Fruit fly (Drosophila melanogaster) whole organism, prepupa: ENCODE data around the gene rempA.
A peak's percentile ranks its signal among the peaks of the same experiment; 100 is the strongest.

ENCODE experiments used
- CG10631 ChIP-seq: fragments of 200-800 bp; sonication (Bioruptor generic); optimal IDR thresholded peaks from 2 replicates; lab custom pipeline; 2016; ENCODE audit warnings: missing biosample characterization, missing genetic modification characterization
- CG11294 ChIP-seq: fragments of 200-800 bp; sonication (Bioruptor generic); IDR thresholded peaks from 2 replicates; pipeline ENCODE4 v1.3.6; 2022; ENCODE audit warnings: missing biosample characterization, missing genetic modification characterization
- CG11762 ChIP-seq: fragments of 200-800 bp; sonication (Bioruptor generic); optimal IDR thresholded peaks from 3 replicates; lab custom pipeline; 2016; ENCODE audit warnings: missing biosample characterization, missing genetic modification characterization; ENCODE audit not compliant: insufficient read depth
- CG15336 ChIP-seq: fragments of 200-800 bp; sonication (Bioruptor generic); IDR thresholded peaks from 2 replicates; pipeline ENCODE4 v1.3.6; 2022; ENCODE audit warnings: missing biosample characterization, missing genetic modification characterization
- CG1621 ChIP-seq: fragments of 200-800 bp; sonication (Bioruptor generic); optimal IDR thresholded peaks from 3 replicates; lab custom pipeline; 2018; ENCODE audit warnings: missing biosample characterization, mild to moderate bottlenecking, missing genetic modification characterization
- CG16779 ChIP-seq: fragments of 200-800 bp; sonication (Bioruptor generic); optimal IDR thresholded peaks from 3 replicates; lab custom pipeline; 2017; ENCODE audit warnings: missing biosample characterization, mild to moderate bottlenecking, missing genetic modification characterization
- CG3032 ChIP-seq: fragments of 200-800 bp; optimal IDR thresholded peaks from 2 replicates; lab custom pipeline; 2019; ENCODE audit warnings: missing biosample characterization, mild to moderate bottlenecking, missing genetic modification characterization, moderate library complexity
- CG31627 ChIP-seq: fragments of 200-800 bp; sonication (Bioruptor generic); optimal IDR thresholded peaks from 3 replicates; lab custom pipeline; 2016; ENCODE audit warnings: missing biosample characterization, missing genetic modification characterization
- CG34406 ChIP-seq: fragments of 200-800 bp; sonication (Bioruptor generic); optimal IDR thresholded peaks from 3 replicates; lab custom pipeline; 2016; ENCODE audit warnings: missing biosample characterization, missing genetic modification characterization
- CG3919 ChIP-seq: fragments of 200-800 bp; sonication (Bioruptor generic); optimal IDR thresholded peaks from 3 replicates; lab custom pipeline; 2016; ENCODE audit warnings: missing biosample characterization, missing genetic modification characterization
- CG4318 ChIP-seq: fragments of 200-800 bp; sonication (Bioruptor generic); optimal IDR thresholded peaks from 3 replicates; lab custom pipeline; 2017; ENCODE audit warnings: missing biosample characterization, mild to moderate bottlenecking, missing genetic modification characterization
- CG6163 ChIP-seq: fragments of 200-800 bp; sonication (Bioruptor generic); IDR thresholded peaks from 3 replicates; pipeline ENCODE4 v1.3.6; 2022; ENCODE audit warnings: missing biosample characterization, missing genetic modification characterization
- CG6276 ChIP-seq: fragments of 200-800 bp; sonication (Bioruptor generic); optimal IDR thresholded peaks from 2 replicates; lab custom pipeline; 2017; ENCODE audit warnings: missing biosample characterization, mild to moderate bottlenecking, missing genetic modification characterization
- CG6792 ChIP-seq: fragments of 200-800 bp; sonication (Bioruptor generic); optimal IDR thresholded peaks from 3 replicates; lab custom pipeline; 2016; ENCODE audit warnings: missing biosample characterization, missing genetic modification characterization
- CG6808 ChIP-seq: fragments of 200-800 bp; sonication (Bioruptor generic); optimal IDR thresholded peaks from 3 replicates; lab custom pipeline; 2017; ENCODE audit warnings: missing biosample characterization, missing genetic modification characterization, mild to moderate bottlenecking, moderate library complexity, missing genetic modification reagents
- CG6854 ChIP-seq: fragments of 200-800 bp; sonication (Bioruptor generic); optimal IDR thresholded peaks from 2 replicates; lab custom pipeline; 2017; ENCODE audit warnings: missing biosample characterization, mild to moderate bottlenecking, missing genetic modification characterization
- CG8119 ChIP-seq: fragments of 200-800 bp; sonication (Bioruptor generic); IDR thresholded peaks from 3 replicates; pipeline ENCODE4 v1.3.6; 2022; ENCODE audit warnings: missing biosample characterization, missing genetic modification characterization
- Eip75B ChIP-seq: fragments of 200-800 bp; sonication (Bioruptor generic); optimal IDR thresholded peaks from 3 replicates; lab custom pipeline; 2016; ENCODE audit warnings: missing biosample characterization, missing genetic modification characterization
- Eip78C ChIP-seq: fragments of 200-800 bp; sonication (Bioruptor generic); peaks from one replicate; lab custom pipeline; 2016; ENCODE audit warnings: missing biosample characterization, missing genetic modification characterization
- Ets21C ChIP-seq: fragments of 200-800 bp; sonication (Bioruptor generic); optimal IDR thresholded peaks from 3 replicates; lab custom pipeline; 2016; ENCODE audit warnings: missing biosample characterization, missing genetic modification characterization
- Ets96B ChIP-seq: fragments of 200-800 bp; optimal IDR thresholded peaks from 2 replicates; lab custom pipeline; 2019; ENCODE audit warnings: missing biosample characterization, mild to moderate bottlenecking, missing genetic modification characterization, moderate library complexity
- Gug ChIP-seq: fragments of 200-800 bp; sonication (Bioruptor generic); IDR thresholded peaks from 2 replicates; pipeline ENCODE4 v1.3.6; 2022; ENCODE audit warnings: missing biosample characterization, missing genetic modification characterization
- Hr4 ChIP-seq: fragments of 200-800 bp; sonication (Bioruptor generic); optimal IDR thresholded peaks from 3 replicates; lab custom pipeline; 2016; ENCODE audit warnings: missing biosample characterization, missing genetic modification characterization
- Lpt ChIP-seq: fragments of 200-800 bp; sonication (Bioruptor generic); optimal IDR thresholded peaks from 3 replicates; lab custom pipeline; 2016; ENCODE audit warnings: missing biosample characterization, missing genetic modification characterization
- Met ChIP-seq: fragments of 200-800 bp; sonication (Bioruptor generic); optimal IDR thresholded peaks from 3 replicates; lab custom pipeline; 2016; ENCODE audit warnings: missing biosample characterization, missing genetic modification characterization
- OdsH ChIP-seq: fragments of 200-800 bp; sonication (Bioruptor generic); optimal IDR thresholded peaks from 3 replicates; lab custom pipeline; 2016; ENCODE audit warnings: missing biosample characterization, missing genetic modification characterization
- Smox ChIP-seq: fragments of 200-800 bp; sonication (Bioruptor generic); optimal IDR thresholded peaks from 3 replicates; lab custom pipeline; 2016; ENCODE audit warnings: missing biosample characterization, missing genetic modification characterization
- Sox102F ChIP-seq: fragments of 200-800 bp; sonication (Bioruptor generic); optimal IDR thresholded peaks from 2 replicates; lab custom pipeline; 2016; ENCODE audit warnings: missing biosample characterization, mild to moderate bottlenecking, missing genetic modification characterization
- Sox14 ChIP-seq: fragments of 200-800 bp; sonication (Bioruptor generic); optimal IDR thresholded peaks from 3 replicates; lab custom pipeline; 2016; ENCODE audit warnings: missing biosample characterization, missing genetic modification characterization
- acj6 ChIP-seq: fragments of 200-800 bp; sonication (Bioruptor generic); optimal IDR thresholded peaks from 3 replicates; lab custom pipeline; 2016; ENCODE audit warnings: missing biosample characterization, missing genetic modification characterization
- dsx ChIP-seq: fragments of 200-800 bp; optimal IDR thresholded peaks from 3 replicates; lab custom pipeline; 2019; ENCODE audit warnings: missing biosample characterization, mild to moderate bottlenecking, missing genetic modification characterization, moderate library complexity; ENCODE audit not compliant: poor library complexity, severe bottlenecking
- eg ChIP-seq: fragments of 200-800 bp; sonication (Bioruptor generic); IDR thresholded peaks from 3 replicates; pipeline ENCODE4 v1.3.6; 2022; ENCODE audit warnings: missing biosample characterization, missing genetic modification characterization
- esn ChIP-seq: fragments of 200-800 bp; sonication (Bioruptor generic); optimal IDR thresholded peaks from 2 replicates; lab custom pipeline; 2016; ENCODE audit warnings: missing biosample characterization, mild to moderate bottlenecking, missing genetic modification characterization, moderate library complexity
- fd59A ChIP-seq: fragments of 200-800 bp; sonication (Bioruptor generic); optimal IDR thresholded peaks from 2 replicates; lab custom pipeline; 2017; ENCODE audit warnings: missing biosample characterization, mild to moderate bottlenecking, missing genetic modification characterization, missing genetic modification reagents
- fd85E ChIP-seq: fragments of 200-800 bp; sonication (Bioruptor generic); optimal IDR thresholded peaks from 3 replicates; lab custom pipeline; 2016; ENCODE audit warnings: missing biosample characterization, missing genetic modification characterization
- fkh ChIP-seq: fragments of 200-800 bp; sonication (Bioruptor generic); optimal IDR thresholded peaks from 3 replicates; lab custom pipeline; 2017; ENCODE audit warnings: missing biosample characterization, mild to moderate bottlenecking, missing genetic modification characterization, moderate library complexity
- lz ChIP-seq: fragments of 200-800 bp; sonication (Bioruptor generic); optimal IDR thresholded peaks from 3 replicates; lab custom pipeline; 2016; ENCODE audit warnings: missing biosample characterization, missing genetic modification characterization
- salr ChIP-seq, 2 experiments: fragments of 200-800 bp; sonication (Bioruptor generic); optimal IDR thresholded peaks; 3 replicates each; lab custom pipeline; 2016 to 2018; ENCODE audit warnings: missing biosample characterization in 2 of 2, missing genetic modification characterization in 2 of 2, mild to moderate bottlenecking in 1 of 2
- spab ChIP-seq: fragments of 200-800 bp; sonication (Bioruptor generic); optimal IDR thresholded peaks from 2 replicates; lab custom pipeline; 2017; ENCODE audit warnings: missing biosample characterization, mild to moderate bottlenecking, missing genetic modification characterization, missing genetic modification reagents
- ss ChIP-seq, 2 experiments: fragments of 200-800 bp; sonication (Bioruptor generic); optimal IDR thresholded peaks; 2 replicates in 1 of 2; 3 replicates in 1 of 2; lab custom pipeline; 2017 to 2018; ENCODE audit warnings: mild to moderate bottlenecking in 2 of 2, missing biosample characterization in 2 of 2, missing genetic modification characterization in 2 of 2, moderate library complexity in 1 of 2
- topi ChIP-seq: fragments of 200-800 bp; sonication (Bioruptor generic); optimal IDR thresholded peaks from 3 replicates; lab custom pipeline; 2016; ENCODE audit warnings: missing biosample characterization, missing genetic modification characterization

The rempA gene

dm6 chr2L:574226-574625 lies 14.1 kb upstream of the rempA start, which contains the start of the genes Ipk2 and cold (continued):
- peak; percentile 57 for TF ChIP-seq CG11762 (GFP tag; lab: Kevin White, UChicago)
- peak; percentile 65; the same call in 2 of the 3 replicates for TF ChIP-seq CG6163 (GFP tag; lab: Robert Waterston, UW)
- peak; percentile 84 for TF ChIP-seq esn (GFP tag; lab: Kevin White, UChicago)
- no peak for TF ChIP-seq Hr4 (GFP tag; lab: Kevin White, UChicago)
- TF ChIP-seq Met (GFP tag; lab: Kevin White, UChicago) = no peak
- peak; percentile 42 for TF ChIP-seq CG34406 (GFP tag; lab: Kevin White, UChicago)
- peak; percentile 65 for TF ChIP-seq Lpt (GFP tag; lab: Kevin White, UChicago)
- no peak for TF ChIP-seq Sox102F
- TF ChIP-seq CG6854 (GFP tag; lab: Kevin White, UChicago) = peak; percentile 34
- peak; percentile 62 for TF ChIP-seq fd59A
- peak; percentile 57; the same call in 2 of the 3 replicates for TF ChIP-seq CG8119 (GFP tag; lab: Robert Waterston, UW)
- no peak for TF ChIP-seq acj6 (GFP tag; lab: Kevin White, UChicago)
- TF ChIP-seq topi (GFP tag; lab: Kevin White, UChicago) = peak; percentile 76
- TF ChIP-seq CG3919 (GFP tag; lab: Kevin White, UChicago) = peak; percentile 83
- peak; percentile 86 for TF ChIP-seq Sox14 (GFP tag; lab: Kevin White, UChicago)
- no peak for TF ChIP-seq fd85E (GFP tag; lab: Kevin White, UChicago)
- TF ChIP-seq dsx (GFP tag; lab: Kevin White, UChicago) = peak; percentile 93
- 0 out of 2 replicates have a peak, but pooled peaks have one; percentile 45 for TF ChIP-seq CG11294 (GFP tag; lab: Robert Waterston, UW)
- no peak for TF ChIP-seq CG6808 (GFP tag; lab: Kevin White, UChicago)
- peak; percentile 39; the same call in 1 of the 2 replicates for TF ChIP-seq CG15336 (GFP tag; lab: Robert Waterston, UW)
- TF ChIP-seq Eip78C (GFP tag; lab: Kevin White, UChicago) = peak; percentile 93
- TF ChIP-seq OdsH = no peak
- TF ChIP-seq spab = no peak
- TF ChIP-seq CG16779 = no peak
- no peak for TF ChIP-seq Ets21C
- TF ChIP-seq CG1621 = no peak
- no peak for TF ChIP-seq CG4318 (GFP tag; lab: Kevin White, UChicago)
- peak; percentile 61; the same call in 2 of the 3 replicates for TF ChIP-seq eg (GFP tag; lab: Robert Waterston, UW)
- no peak for TF ChIP-seq Smox
- no peak for TF ChIP-seq Eip75B (GFP tag; lab: Kevin White, UChicago)
- peak in 1 of 2 experiments; percentile 65 for TF ChIP-seq salr (GFP tag; optimal IDR thresholded peaks at IDR 0.05; lab: Kevin White, UChicago)
- TF ChIP-seq CG31627 (GFP tag; lab: Kevin White, UChicago) = peak; percentile 87
- TF ChIP-seq CG6276 (GFP tag; lab: Kevin White, UChicago) = no peak
- peak; percentile 87 for TF ChIP-seq lz (GFP tag; lab: Kevin White, UChicago)
- peak; percentile 60; the same call in 1 of the 2 replicates for TF ChIP-seq Gug (GFP tag; lab: Robert Waterston, UW)
- peak; percentile 66 for TF ChIP-seq CG6792 (GFP tag; lab: Kevin White, UChicago)
- TF ChIP-seq Ets96B (tag; lab: Kevin White, UChicago) = peak; percentile 63
- no peak for TF ChIP-seq CG10631 (GFP tag; lab: Kevin White, UChicago)

dm6 chr2L:568030-568429 lies 7.9 kb upstream of the rempA start, which contains the start of the genes Nle and Sf3b1:
Gene Nle, minus strand, starts transcription at chr2L:568121.
Gene Sf3b1, plus strand, starts transcription at chr2L:568340.
- TF ChIP-seq ss (GFP tag; optimal IDR thresholded peaks at IDR 0.05; lab: Kevin White, UChicago) (no peak), CG31627 (GFP tag; lab: Kevin White, UChicago) (peak; percentile 39), CG3032 (tag; lab: Kevin White, UChicago) (peak; percentile 61), fkh (GFP tag; lab: Kevin White, UChicago) (peak; percentile 86), esn (GFP tag; lab: Kevin White, UChicago) (peak; percentile 66)
